Fruit fly (Drosophila melanogaster) whole organism, wandering third instar larva: ENCODE data around the gene CG46304.

Experiments used
- OdsH ChIP-seq: fragments of 200-800 bp; sonication (Bioruptor generic); optimal IDR thresholded peaks from 2 replicates; lab custom pipeline; 2016; ENCODE audit warnings: missing biosample characterization, mild to moderate bottlenecking, missing genetic modification characterization
- h ChIP-seq: fragments of 200-800 bp; sonication (Bioruptor generic); optimal IDR thresholded peaks from 3 replicates; lab custom pipeline; 2016; ENCODE audit warnings: missing biosample characterization, mild to moderate bottlenecking, missing genetic modification characterization

The CG46304 gene

dm6 chr2L:18995660-18996417 lies 49.7 kb downstream of the CG46304 start, which contains the start of gene CG10650:
TSS of gene CG10650 (minus strand) at chr2L:18995934.
- TF ChIP-seq OdsH (no peak), h (GFP tag; lab: Kevin White, UChicago) (peak; percentile 20)
